Fruit fly (Drosophila melanogaster): ENCODE results near the gene RecQ5.

DNA sequence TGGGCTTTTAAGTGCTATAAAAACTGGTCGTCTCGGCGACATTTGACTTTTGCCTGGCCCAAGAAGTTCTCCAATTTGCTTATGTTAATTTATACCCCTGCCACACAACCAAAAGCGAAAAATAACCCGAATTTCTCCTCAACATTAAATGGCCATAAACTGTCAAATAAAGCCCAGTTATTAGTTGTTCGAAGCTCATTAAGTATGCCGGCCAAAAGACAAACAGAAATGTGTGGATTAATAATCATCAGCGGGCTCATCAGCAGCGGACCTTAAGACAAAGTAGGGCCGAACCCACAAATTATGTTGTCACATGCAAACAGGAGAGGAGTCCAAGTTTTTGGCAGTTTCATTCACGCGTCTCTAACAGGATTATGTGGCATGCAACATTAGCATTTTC is 23.3 kb upstream of the RecQ5 start:
- no peak for TF ChIP-seq NfI (GFP tag; optimal IDR thresholded peaks at IDR 0.05)
- no peak for TF ChIP-seq sima (GFP tag; optimal IDR thresholded peaks at IDR 0.05)
- TF ChIP-seq Lhr (GFP tag; optimal IDR thresholded peaks at IDR 0.05) = no peak
- no peak for TF ChIP-seq CG2202 (tag; optimal IDR thresholded peaks at IDR 0.05)
- no peak for TF ChIP-seq D19A (tag; optimal IDR thresholded peaks at IDR 0.05)
- TF ChIP-seq CG15601 (tag; optimal IDR thresholded peaks at IDR 0.05) = no peak
- TF ChIP-seq Nf-YC (tag; optimal IDR thresholded peaks at IDR 0.05) = no peak
- TF ChIP-seq CG13624 (GFP tag; optimal IDR thresholded peaks at IDR 0.05) = no peak
- TF ChIP-seq B-H2 (GFP tag; optimal IDR thresholded peaks at IDR 0.05) = no peak
- TF ChIP-seq psq (GFP tag; optimal IDR thresholded peaks at IDR 0.05) = no peak
- TF ChIP-seq HLH4C (GFP tag; IDR thresholded peaks at IDR 0.05; ENCODE audit: partially characterized antibody) = no peak
- TF ChIP-seq vfl (GFP tag; optimal IDR thresholded peaks at IDR 0.05) = no peak
